Fruit fly (Drosophila melanogaster) whole organism, embryonic: ENCODE measurements around the gene DnaJ-1.

Experiments
- Bdp1 ChIP-seq: fragments of 200-800 bp; sonication (Bioruptor generic); optimal IDR thresholded peaks from 3 replicates; lab custom pipeline; 2016; ENCODE audit warnings: missing biosample characterization, missing genetic modification characterization
- CG11398 ChIP-seq: fragments of 200-800 bp; sonication (Bioruptor generic); optimal IDR thresholded peaks from 2 replicates; lab custom pipeline; 2016; ENCODE audit warnings: missing biosample characterization, missing genetic modification characterization
- CG11723 ChIP-seq: fragments of 200-800 bp; sonication (Bioruptor generic); optimal IDR thresholded peaks from 2 replicates; lab custom pipeline; 2017; ENCODE audit warnings: missing biosample characterization, mild to moderate bottlenecking, missing genetic modification characterization
- CG12155 ChIP-seq: fragments of 200-800 bp; sonication (Bioruptor generic); optimal IDR thresholded peaks from 3 replicates; lab custom pipeline; 2016; ENCODE audit warnings: missing biosample characterization, missing genetic modification characterization
- CG12659 ChIP-seq: fragments of 200-800 bp; sonication (Bioruptor generic); optimal IDR thresholded peaks from 3 replicates; lab custom pipeline; 2017; ENCODE audit warnings: mild to moderate bottlenecking, missing biosample characterization, missing genetic modification reagents, missing genetic modification characterization
- CG13123 ChIP-seq: fragments of 200-800 bp; sonication (Bioruptor generic); optimal IDR thresholded peaks from 2 replicates; lab custom pipeline; 2016; ENCODE audit warnings: missing biosample characterization, missing genetic modification characterization
- CG13424 ChIP-seq: fragments of 200-800 bp; sonication (Bioruptor generic); optimal IDR thresholded peaks from 2 replicates; lab custom pipeline; 2019; ENCODE audit warnings: missing biosample characterization, mild to moderate bottlenecking, missing genetic modification characterization, moderate library complexity
- CG1603 ChIP-seq: fragments of 200-800 bp; sonication (Bioruptor generic); optimal IDR thresholded peaks from 2 replicates; lab custom pipeline; 2019; ENCODE audit warnings: missing biosample characterization, mild to moderate bottlenecking, missing genetic modification characterization, moderate library complexity
- CG2199 ChIP-seq: fragments of 200-800 bp; sonication (Bioruptor generic); IDR thresholded peaks from 3 replicates; pipeline ENCODE4 v1.3.6; 2022; ENCODE audit warnings: missing biosample characterization, missing genetic modification characterization
- CG42726 ChIP-seq: fragments of 200-800 bp; sonication (Bioruptor generic); IDR thresholded peaks from 2 replicates; pipeline ENCODE4 v1.3.6; 2022; ENCODE audit warnings: missing biosample characterization, missing genetic modification characterization; ENCODE audit not compliant: partially characterized antibody
- CG5180 ChIP-seq: fragments of 200-800 bp; sonication (Bioruptor generic); optimal IDR thresholded peaks from 3 replicates; lab custom pipeline; 2017; ENCODE audit warnings: missing biosample characterization, missing genetic modification characterization, mild to moderate bottlenecking, moderate library complexity, missing genetic modification reagents
- CG7271 ChIP-seq: fragments of 200-800 bp; sonication (Bioruptor generic); optimal IDR thresholded peaks from 2 replicates; lab custom pipeline; 2018; ENCODE audit warnings: missing biosample characterization, mild to moderate bottlenecking, missing genetic modification characterization, moderate library complexity
- CG7372 ChIP-seq: fragments of 200-800 bp; sonication (Bioruptor generic); IDR thresholded peaks from 2 replicates; pipeline ENCODE4 v1.3.6; 2022; ENCODE audit warnings: missing biosample characterization, missing genetic modification characterization
- CG7839 ChIP-seq: fragments of 200-800 bp; sonication (Bioruptor generic); optimal IDR thresholded peaks from 3 replicates; lab custom pipeline; 2018; ENCODE audit warnings: missing biosample characterization, mild to moderate bottlenecking, missing genetic modification characterization, moderate library complexity
- E2f1 ChIP-seq: fragments of 200-800 bp; sonication (Bioruptor generic); IDR thresholded peaks from 2 replicates; pipeline ENCODE4 v1.3.6; 2022; ENCODE audit warnings: missing biosample characterization, missing genetic modification characterization
- Hmr ChIP-seq: fragments of 200-800 bp; sonication (Bioruptor generic); optimal IDR thresholded peaks from 3 replicates; lab custom pipeline; 2017; ENCODE audit warnings: mild to moderate bottlenecking, missing biosample characterization, missing genetic modification reagents, missing genetic modification characterization
- Hr39 ChIP-seq: fragments of >200 bp; optimal IDR thresholded peaks from 2 replicates; lab custom pipeline; 2017
- Lhr ChIP-seq: fragments of 200-800 bp; sonication (Bioruptor generic); optimal IDR thresholded peaks from 3 replicates; lab custom pipeline; 2017; ENCODE audit warnings: mild to moderate bottlenecking, missing biosample characterization, missing genetic modification reagents, missing genetic modification characterization
- NK7.1 ChIP-seq: fragments of 200-800 bp; sonication (Bioruptor generic); optimal IDR thresholded peaks from 3 replicates; lab custom pipeline; 2016; ENCODE audit warnings: missing biosample characterization, missing genetic modification characterization
- Neu2 ChIP-seq: fragments of 200-800 bp; sonication (Bioruptor generic); optimal IDR thresholded peaks from 3 replicates; lab custom pipeline; 2016; ENCODE audit warnings: missing biosample characterization, missing genetic modification characterization, borderline replicate concordance
- Sox100B ChIP-seq: fragments of 200-800 bp; sonication (Bioruptor generic); optimal IDR thresholded peaks from 3 replicates; lab custom pipeline; 2018; ENCODE audit warnings: missing biosample characterization, mild to moderate bottlenecking, missing genetic modification characterization
- ci ChIP-seq: fragments of 200-800 bp; sonication (Bioruptor generic); IDR thresholded peaks from 3 replicates; pipeline ENCODE4 v1.3.6; 2022; ENCODE audit warnings: missing biosample characterization, missing genetic modification characterization
- ftz-f1 ChIP-seq: fragments of 200-800 bp; sonication (Bioruptor generic); optimal IDR thresholded peaks from 2 replicates; lab custom pipeline; 2016; ENCODE audit warnings: missing biosample characterization, missing genetic modification characterization
- gem ChIP-seq: fragments of 200-800 bp; sonication (Bioruptor generic); optimal IDR thresholded peaks from 2 replicates; lab custom pipeline; 2019; ENCODE audit warnings: missing biosample characterization, mild to moderate bottlenecking, missing genetic modification characterization, moderate library complexity
- grau ChIP-seq: fragments of 200-800 bp; optimal IDR thresholded peaks from 3 replicates; lab custom pipeline; 2019; ENCODE audit warnings: missing biosample characterization, mild to moderate bottlenecking, missing genetic modification characterization, moderate library complexity
- gro ChIP-seq: fragments of 200-800 bp; sonication (Bioruptor generic); optimal IDR thresholded peaks from 2 replicates; lab custom pipeline; 2016; ENCODE audit warnings: missing biosample characterization, missing genetic modification characterization
- gt ChIP-seq: fragments of 200-800 bp; sonication (Bioruptor generic); IDR thresholded peaks from 2 replicates; pipeline ENCODE4 v1.3.6; 2022; ENCODE audit warnings: missing biosample characterization, missing genetic modification characterization
- kah ChIP-seq: fragments of 200-800 bp; sonication (Bioruptor generic); optimal IDR thresholded peaks from 2 replicates; lab custom pipeline; 2018; ENCODE audit warnings: missing biosample characterization, mild to moderate bottlenecking, missing genetic modification characterization
- knrl ChIP-seq: fragments of 200-800 bp; sonication (Bioruptor generic); IDR thresholded peaks from 3 replicates; pipeline ENCODE4 v1.3.6; 2022; ENCODE audit warnings: missing biosample characterization, missing genetic modification characterization; ENCODE audit not compliant: partially characterized antibody
- lbe ChIP-seq: fragments of 200-800 bp; sonication (Bioruptor generic); optimal IDR thresholded peaks from 2 replicates; lab custom pipeline; 2016; ENCODE audit warnings: missing biosample characterization, mild to moderate bottlenecking, missing genetic modification characterization
- luna ChIP-seq: fragments of 200-800 bp; sonication (Bioruptor generic); optimal IDR thresholded peaks from 2 replicates; lab custom pipeline; 2016; ENCODE audit warnings: missing biosample characterization, missing genetic modification characterization
- oc ChIP-seq: fragments of 200-800 bp; sonication (Bioruptor generic); optimal IDR thresholded peaks from 2 replicates; lab custom pipeline; 2018; ENCODE audit warnings: missing biosample characterization, mild to moderate bottlenecking, missing genetic modification characterization, moderate library complexity
- p53 ChIP-seq: fragments of 200-800 bp; sonication (Bioruptor generic); optimal IDR thresholded peaks from 2 replicates; lab custom pipeline; 2016; ENCODE audit warnings: missing biosample characterization, missing genetic modification characterization
- pan ChIP-seq, 4 experiments: fragments of >200 bp in 3 of 4; fragments of 200-800 bp in 1 of 4; sonication (Bioruptor generic) in 1 of 4; optimal IDR thresholded peaks in 3 of 4; IDR thresholded peaks in 1 of 4; 2 replicates each; pipeline versions ENCODE4 v1.3.6 to Lab custom; 2017 to 2022; ENCODE audit warnings: missing biosample characterization in 2 of 4, missing genetic modification characterization in 2 of 4, mixed read lengths in 1 of 4
- prd ChIP-seq, 3 experiments: fragments of >200 bp in 2 of 3; fragments of 200-800 bp in 1 of 3; sonication (Bioruptor generic) in 1 of 3; optimal IDR thresholded peaks in 2 of 3; IDR thresholded peaks in 1 of 3; 2 replicates in 2 of 3; 3 replicates in 1 of 3; pipeline versions ENCODE4 v1.3.6 to Lab custom; 2017 to 2022; ENCODE audit warnings: missing biosample characterization in 1 of 3, missing genetic modification characterization in 1 of 3
- scrt ChIP-seq: fragments of 200-800 bp; sonication (Bioruptor generic); optimal IDR thresholded peaks from 2 replicates; lab custom pipeline; 2018; ENCODE audit warnings: missing biosample characterization, mild to moderate bottlenecking, missing genetic modification characterization, moderate library complexity
- slbo ChIP-seq: fragments of 200-800 bp; sonication (Bioruptor generic); IDR thresholded peaks from 2 replicates; pipeline ENCODE4 v1.3.6; 2022; ENCODE audit warnings: missing biosample characterization, missing genetic modification characterization
- sna ChIP-seq: fragments of 200-800 bp; sonication (Bioruptor generic); IDR thresholded peaks from 2 replicates; pipeline ENCODE4 v1.3.6; 2022; ENCODE audit warnings: missing biosample characterization, missing genetic modification characterization; ENCODE audit not compliant: partially characterized antibody
- stwl ChIP-seq: fragments of 200-800 bp; sonication (Bioruptor generic); optimal IDR thresholded peaks from 3 replicates; lab custom pipeline; 2018; ENCODE audit warnings: missing biosample characterization, mild to moderate bottlenecking, missing genetic modification characterization, moderate library complexity
- tgo ChIP-seq: fragments of 200-800 bp; sonication (Bioruptor generic); IDR thresholded peaks from 3 replicates; pipeline ENCODE4 v1.3.6; 2022; ENCODE audit warnings: missing biosample characterization, missing genetic modification characterization
- tna ChIP-seq: fragments of 200-800 bp; sonication (Bioruptor generic); IDR thresholded peaks from 2 replicates; pipeline ENCODE4 v1.3.6; 2022; ENCODE audit warnings: missing biosample characterization, missing genetic modification characterization; ENCODE audit not compliant: partially characterized antibody
- yki ChIP-seq: fragments of >200 bp; optimal IDR thresholded peaks from 3 replicates; lab custom pipeline; 2018
- zen2 ChIP-seq: fragments of 200-800 bp; sonication (Bioruptor generic); IDR thresholded peaks from 3 replicates; pipeline ENCODE4 v1.3.6; 2022; ENCODE audit warnings: missing biosample characterization, missing genetic modification characterization; ENCODE audit not compliant: partially characterized antibody

The DnaJ-1 gene

dm6 chr3L:5749616-5750336 lies 2.2 kb downstream of the DnaJ-1 start (continued):
- TF ChIP-seq CG11398 (GFP tag; lab: Kevin White, UChicago) (no peak), CG7271 (tag; lab: Kevin White, UChicago) (no peak), gem (tag; lab: Kevin White, UChicago) (peak; percentile 12), CG5180 (GFP tag; lab: Kevin White, UChicago) (no peak), CG7839 (tag; lab: Kevin White, UChicago) (no peak), scrt (no peak), Hmr (GFP tag; lab: Kevin White, UChicago) (peak; percentile 31), tna (no peak), E2f1 (GFP tag; lab: Robert Waterston, UW) (no peak), kah (GFP tag; lab: Kevin White, UChicago) (no peak), slbo (GFP tag; lab: Robert Waterston, UW) (no peak), CG13424 (tag; lab: Kevin White, UChicago) (no peak), knrl (peak; percentile 39; the same call in 1 of the 3 replicates), CG42726 (GFP tag; lab: Robert Waterston, UW) (peak; percentile 64), yki (lab: Kevin White, UChicago) (no peak), CG7372 (GFP tag; lab: Robert Waterston, UW) (no peak), lbe (GFP tag; lab: Kevin White, UChicago) (peak; percentile 8), Neu2 (GFP tag; lab: Kevin White, UChicago) (no peak), prd (optimal IDR thresholded peaks at IDR 0.05; lab: Kevin White, UChicago) (no peak), prd (GFP tag; IDR thresholded peaks at IDR 0.05; lab: Robert Waterston, UW) (no peak), luna (GFP tag; lab: Kevin White, UChicago) (no peak), ftz-f1 (GFP tag; lab: Kevin White, UChicago) (no peak), Lhr (GFP tag; lab: Kevin White, UChicago) (peak; percentile 85), gro (GFP tag; lab: Kevin White, UChicago) (no peak), zen2 (no peak; the same call in 2 of the 3 replicates), CG11723 (GFP tag; lab: Kevin White, UChicago) (no peak), sna (GFP tag; lab: Robert Waterston, UW) (no peak), oc (tag; lab: Kevin White, UChicago) (no peak), CG12155 (peak; percentile 41), grau (tag; lab: Kevin White, UChicago) (peak; percentile 30), CG13123 (GFP tag; lab: Kevin White, UChicago) (no peak), Hr39 (lab: Kevin White, UChicago) (no peak), CG1603 (tag; lab: Kevin White, UChicago) (peak; percentile 59), Sox100B (GFP tag; lab: Kevin White, UChicago) (no peak), CG2199 (peak; percentile 21; the same call in 1 of the 3 replicates), p53 (GFP tag; lab: Kevin White, UChicago) (no peak), Bdp1 (GFP tag; lab: Kevin White, UChicago) (no peak), CG12659 (GFP tag; lab: Kevin White, UChicago) (peak; percentile 46), ci (GFP tag; lab: Robert Waterston, UW) (0 out of 3 replicates have a peak, but pooled peaks have one; percentile 27), gt (GFP tag; lab: Robert Waterston, UW) (no peak), NK7.1 (GFP tag; lab: Kevin White, UChicago) (no peak), pan (optimal IDR thresholded peaks at IDR 0.05; lab: Kevin White, UChicago) (no peak), pan (GFP tag; optimal IDR thresholded peaks at IDR 0.05 in 1 of 2, IDR thresholded peaks at IDR 0.05 in 1 of 2) (no peak), stwl (tag; lab: Kevin White, UChicago) (peak; percentile 93), tgo (GFP tag; lab: Robert Waterston, UW) (no peak)
